Fruit fly (Drosophila melanogaster) whole organism, embryonic: ENCODE results near the gene MTPAP.
A peak's percentile ranks its signal among the peaks of the same experiment; 100 is the strongest.

Source experiments
- Adf1 ChIP-seq: fragments of 200-800 bp; sonication (Bioruptor generic); IDR thresholded peaks from 2 replicates; pipeline ENCODE4 v1.3.6; 2022; ENCODE audit warnings: missing biosample characterization, missing genetic modification characterization
- Atf6 ChIP-seq: fragments of 200-800 bp; sonication (Bioruptor generic); IDR thresholded peaks from 2 replicates; pipeline ENCODE4 v1.3.6; 2022; ENCODE audit warnings: missing biosample characterization, missing genetic modification characterization
- BEAF-32 ChIP-seq: fragments of 200-800 bp; sonication (Bioruptor generic); optimal IDR thresholded peaks from 3 replicates; lab custom pipeline; 2017; ENCODE audit warnings: missing biosample characterization, missing genetic modification characterization, mild to moderate bottlenecking, moderate library complexity, missing genetic modification reagents
- Bgb ChIP-seq: fragments of 200-800 bp; sonication (Bioruptor generic); IDR thresholded peaks from 2 replicates; pipeline ENCODE4 v1.3.6; 2022; ENCODE audit warnings: missing biosample characterization, missing genetic modification characterization; ENCODE audit not compliant: partially characterized antibody
- CG10147 ChIP-seq: fragments of 200-800 bp; sonication (Bioruptor generic); optimal IDR thresholded peaks from 2 replicates; lab custom pipeline; 2019; ENCODE audit warnings: missing biosample characterization, mild to moderate bottlenecking, missing genetic modification characterization, moderate library complexity
- CG10979 ChIP-seq: fragments of 200-800 bp; sonication (Bioruptor generic); optimal IDR thresholded peaks from 2 replicates; lab custom pipeline; 2018; ENCODE audit warnings: missing biosample characterization, mild to moderate bottlenecking, missing genetic modification characterization, moderate library complexity
- CG11504 ChIP-seq: fragments of 200-800 bp; sonication (Bioruptor generic); optimal IDR thresholded peaks from 3 replicates; lab custom pipeline; 2019; ENCODE audit warnings: missing biosample characterization, mild to moderate bottlenecking, missing genetic modification characterization, moderate library complexity
- CG12104 ChIP-seq: fragments of 200-800 bp; sonication (Bioruptor generic); optimal IDR thresholded peaks from 3 replicates; lab custom pipeline; 2016; ENCODE audit warnings: missing biosample characterization, missing genetic modification characterization
- CG13775 ChIP-seq: fragments of 200-800 bp; sonication (Bioruptor generic); optimal IDR thresholded peaks from 3 replicates; lab custom pipeline; 2017; ENCODE audit warnings: missing biosample characterization, mild to moderate bottlenecking, missing genetic modification characterization
- CG14710 ChIP-seq: fragments of 200-800 bp; sonication (Bioruptor generic); optimal IDR thresholded peaks from 3 replicates; lab custom pipeline; 2019; ENCODE audit warnings: missing biosample characterization, mild to moderate bottlenecking, missing genetic modification characterization, moderate library complexity
- CG1647 ChIP-seq: fragments of 200-800 bp; sonication (Bioruptor generic); optimal IDR thresholded peaks from 3 replicates; lab custom pipeline; 2016; ENCODE audit warnings: missing biosample characterization, missing genetic modification characterization
- CG16813 ChIP-seq: fragments of 200-800 bp; sonication (Bioruptor generic); IDR thresholded peaks from 3 replicates; pipeline ENCODE4 v1.3.6; 2022; ENCODE audit warnings: missing biosample characterization, missing genetic modification characterization; ENCODE audit not compliant: partially characterized antibody
- CG2116 ChIP-seq: fragments of 200-800 bp; sonication (Bioruptor generic); optimal IDR thresholded peaks from 3 replicates; lab custom pipeline; 2018; ENCODE audit warnings: missing biosample characterization, mild to moderate bottlenecking, missing genetic modification characterization
- CG3163 ChIP-seq: fragments of 200-800 bp; sonication (Bioruptor generic); optimal IDR thresholded peaks from 3 replicates; lab custom pipeline; 2016; ENCODE audit warnings: missing biosample characterization, missing genetic modification characterization
- CG6683 ChIP-seq: fragments of 200-800 bp; sonication (Bioruptor generic); optimal IDR thresholded peaks from 2 replicates; lab custom pipeline; 2017; ENCODE audit warnings: missing biosample characterization, mild to moderate bottlenecking, missing genetic modification characterization, missing genetic modification reagents
- CG6689 ChIP-seq: fragments of 200-800 bp; sonication (Bioruptor generic); IDR thresholded peaks from 2 replicates; pipeline ENCODE4 v1.3.6; 2022; ENCODE audit warnings: missing biosample characterization, missing genetic modification characterization
- CG8089 ChIP-seq: fragments of 200-800 bp; sonication (Bioruptor generic); optimal IDR thresholded peaks from 3 replicates; lab custom pipeline; 2016; ENCODE audit warnings: missing biosample characterization, missing genetic modification characterization
- CG8290 ChIP-seq, 3 experiments: fragments of 200-800 bp; sonication (Bioruptor generic); optimal IDR thresholded peaks; 2 replicates each; lab custom pipeline; 2016 to 2019; ENCODE audit warnings: missing biosample characterization in 3 of 3, missing genetic modification characterization in 3 of 3, mild to moderate bottlenecking in 2 of 3, moderate library complexity in 1 of 3
- CG8924 ChIP-seq: fragments of 200-800 bp; optimal IDR thresholded peaks from 3 replicates; lab custom pipeline; 2019; ENCODE audit warnings: missing biosample characterization, mild to moderate bottlenecking, missing genetic modification characterization, moderate library complexity
- CG9609 ChIP-seq: fragments of 200-800 bp; sonication (Bioruptor generic); optimal IDR thresholded peaks from 3 replicates; lab custom pipeline; 2016; ENCODE audit warnings: missing biosample characterization, missing genetic modification characterization
- CG9797 ChIP-seq: fragments of 200-800 bp; sonication (Bioruptor generic); optimal IDR thresholded peaks from 3 replicates; lab custom pipeline; 2018; ENCODE audit warnings: missing biosample characterization, mild to moderate bottlenecking, missing genetic modification characterization
- CTCF ChIP-seq: fragments of 200-800 bp; sonication (Bioruptor generic); optimal IDR thresholded peaks from 2 replicates; lab custom pipeline; 2017; ENCODE audit warnings: missing biosample characterization, mild to moderate bottlenecking, missing genetic modification characterization, moderate library complexity
- Dek ChIP-seq: fragments of 200-800 bp; sonication (Bioruptor generic); optimal IDR thresholded peaks from 3 replicates; lab custom pipeline; 2019; ENCODE audit warnings: missing biosample characterization, mild to moderate bottlenecking, missing genetic modification characterization, moderate library complexity
- Ets97D ChIP-seq: fragments of 200-800 bp; sonication (Bioruptor generic); optimal IDR thresholded peaks from 3 replicates; lab custom pipeline; 2016; ENCODE audit warnings: missing biosample characterization, missing genetic modification characterization
- PHDP ChIP-seq: fragments of 200-800 bp; sonication (Bioruptor generic); optimal IDR thresholded peaks from 3 replicates; lab custom pipeline; 2018; ENCODE audit warnings: missing biosample characterization, mild to moderate bottlenecking, missing genetic modification characterization, moderate library complexity
- Scr ChIP-seq: fragments of 200-800 bp; sonication (Bioruptor generic); IDR thresholded peaks from 2 replicates; pipeline ENCODE4 v1.3.6; 2022; ENCODE audit warnings: missing biosample characterization, missing genetic modification characterization; ENCODE audit not compliant: partially characterized antibody
- Trl ChIP-seq, 3 experiments: fragments of >200 bp in 2 of 3; fragments of 200-800 bp in 1 of 3; sonication (Bioruptor generic) in 1 of 3; optimal IDR thresholded peaks; 2 replicates in 1 of 3; 3 replicates in 2 of 3; lab custom pipeline; 2016 to 2017; ENCODE audit warnings: missing biosample characterization in 1 of 3, missing genetic modification characterization in 1 of 3
- YL-1 ChIP-seq: fragments of 200-800 bp; sonication (Bioruptor generic); optimal IDR thresholded peaks from 3 replicates; lab custom pipeline; 2017; ENCODE audit warnings: missing biosample characterization, mild to moderate bottlenecking, missing genetic modification characterization
- btn ChIP-seq: fragments of 200-800 bp; sonication (Bioruptor generic); optimal IDR thresholded peaks from 2 replicates; lab custom pipeline; 2016; ENCODE audit warnings: missing biosample characterization, missing genetic modification characterization
- crp ChIP-seq, 2 experiments: fragments of 200-800 bp; sonication (Bioruptor generic); optimal IDR thresholded peaks; 2 replicates in 1 of 2; 3 replicates in 1 of 2; lab custom pipeline; 2017; ENCODE audit warnings: missing biosample characterization in 2 of 2, missing genetic modification characterization in 2 of 2, mild to moderate bottlenecking in 1 of 2, moderate library complexity in 1 of 2
- dmrt11E ChIP-seq: fragments of 200-800 bp; sonication (Bioruptor generic); optimal IDR thresholded peaks from 3 replicates; lab custom pipeline; 2018; ENCODE audit warnings: missing biosample characterization, mild to moderate bottlenecking, missing genetic modification characterization, moderate library complexity
- dysf ChIP-seq: fragments of 200-800 bp; sonication (Bioruptor generic); IDR thresholded peaks from 3 replicates; pipeline ENCODE4 v1.3.6; 2022; ENCODE audit warnings: missing biosample characterization, missing genetic modification characterization
- ems ChIP-seq: fragments of 200-800 bp; sonication (Bioruptor generic); optimal IDR thresholded peaks from 3 replicates; lab custom pipeline; 2016; ENCODE audit warnings: missing biosample characterization, missing genetic modification characterization
- esg ChIP-seq: fragments of 200-800 bp; sonication (Bioruptor generic); conservative IDR thresholded peaks from 2 replicates; pipeline ENCODE4 v1.3.6; 2022; ENCODE audit warnings: missing biosample characterization, missing genetic modification characterization
- ewg ChIP-seq: fragments of 200-800 bp; sonication (Bioruptor generic); optimal IDR thresholded peaks from 3 replicates; lab custom pipeline; 2017; ENCODE audit warnings: mild to moderate bottlenecking, missing biosample characterization, missing genetic modification reagents, missing genetic modification characterization
- fd3F ChIP-seq: fragments of 200-800 bp; sonication (Bioruptor generic); optimal IDR thresholded peaks from 2 replicates; lab custom pipeline; 2018; ENCODE audit warnings: missing biosample characterization, mild to moderate bottlenecking, missing genetic modification characterization, moderate library complexity
- grn ChIP-seq: fragments of 200-800 bp; sonication (Bioruptor generic); optimal IDR thresholded peaks from 3 replicates; lab custom pipeline; 2017; ENCODE audit warnings: missing biosample characterization, missing genetic modification characterization
- hbn ChIP-seq: fragments of 200-800 bp; sonication (Bioruptor generic); IDR thresholded peaks from 2 replicates; pipeline ENCODE4 v1.3.6; 2022; ENCODE audit warnings: missing biosample characterization, missing genetic modification characterization; ENCODE audit not compliant: partially characterized antibody
- lilli ChIP-seq: fragments of 200-800 bp; sonication (Bioruptor generic); optimal IDR thresholded peaks from 3 replicates; lab custom pipeline; 2016; ENCODE audit warnings: missing biosample characterization, missing genetic modification characterization
- pan ChIP-seq, 4 experiments: fragments of >200 bp in 3 of 4; fragments of 200-800 bp in 1 of 4; sonication (Bioruptor generic) in 1 of 4; optimal IDR thresholded peaks in 3 of 4; IDR thresholded peaks in 1 of 4; 2 replicates each; pipeline versions ENCODE4 v1.3.6 to Lab custom; 2017 to 2022; ENCODE audit warnings: missing biosample characterization in 2 of 4, missing genetic modification characterization in 2 of 4, mixed read lengths in 1 of 4
- pnt ChIP-seq: fragments of 200-800 bp; sonication (Bioruptor generic); optimal IDR thresholded peaks from 3 replicates; lab custom pipeline; 2016; ENCODE audit warnings: missing biosample characterization, missing genetic modification characterization
- pzg ChIP-seq: fragments of 200-800 bp; sonication (Bioruptor generic); optimal IDR thresholded peaks from 3 replicates; lab custom pipeline; 2018; ENCODE audit warnings: missing biosample characterization, mild to moderate bottlenecking, missing genetic modification characterization, moderate library complexity
- sens ChIP-seq: fragments of 200-800 bp; sonication (Bioruptor generic); peaks from one replicate; lab custom pipeline; 2016; ENCODE audit warnings: missing biosample characterization, missing genetic modification characterization
- sima ChIP-seq: fragments of 200-800 bp; sonication (Bioruptor generic); optimal IDR thresholded peaks from 2 replicates; lab custom pipeline; 2016; ENCODE audit warnings: missing biosample characterization, missing genetic modification characterization
- stwl ChIP-seq: fragments of 200-800 bp; sonication (Bioruptor generic); optimal IDR thresholded peaks from 3 replicates; lab custom pipeline; 2018; ENCODE audit warnings: missing biosample characterization, mild to moderate bottlenecking, missing genetic modification characterization, moderate library complexity
- sug ChIP-seq: fragments of 200-800 bp; optimal IDR thresholded peaks from 2 replicates; lab custom pipeline; 2019; ENCODE audit warnings: missing biosample characterization, mild to moderate bottlenecking, missing genetic modification characterization, moderate library complexity
- unc-4 ChIP-seq: fragments of 200-800 bp; sonication (Bioruptor generic); IDR thresholded peaks from 2 replicates; pipeline ENCODE4 v1.3.6; 2022; ENCODE audit warnings: missing biosample characterization, missing genetic modification characterization; ENCODE audit not compliant: partially characterized antibody
- vnd ChIP-seq: fragments of 200-800 bp; sonication (Bioruptor generic); IDR thresholded peaks from 3 replicates; pipeline ENCODE4 v1.3.6; 2022; ENCODE audit warnings: missing biosample characterization, missing genetic modification characterization; ENCODE audit not compliant: partially characterized antibody
- zfh2 ChIP-seq: fragments of 200-800 bp; sonication (Bioruptor generic); optimal IDR thresholded peaks from 2 replicates; lab custom pipeline; 2016; ENCODE audit warnings: missing biosample characterization, missing genetic modification characterization

The MTPAP gene

dm6 chrX:1349255-1349654, at the start of gene MTPAP:
TSS of gene MTPAP (minus strand) at chrX:1349357.
- TF ChIP-seq pzg (peak; percentile 49), ewg (GFP tag; lab: Kevin White, UChicago) (no peak), Dek (tag; lab: Kevin White, UChicago) (no peak), Adf1 (GFP tag; lab: Robert Waterston, UW) (no peak), CG9609 (no peak), BEAF-32 (GFP tag; lab: Kevin White, UChicago) (peak; percentile 68), CG6683 (no peak), YL-1 (peak; percentile 55), CG8924 (tag; lab: Kevin White, UChicago) (no peak), Atf6 (peak; percentile 29; the same call in 1 of the 2 replicates), CG8089 (no peak), CG9797 (GFP tag; lab: Kevin White, UChicago) (peak; percentile 7), esg (no peak), CG10147 (no peak), Bgb (GFP tag; lab: Robert Waterston, UW) (peak; percentile 42; the same call in 1 of the 2 replicates), sug (tag; lab: Kevin White, UChicago) (peak; percentile 37), CG2116 (peak; percentile 81), crp (GFP tag; optimal IDR thresholded peaks at IDR 0.05; lab: Kevin White, UChicago) (peak in 1 of 2 experiments; percentile 22), CG3163 (GFP tag; lab: Kevin White, UChicago) (peak; percentile 1), CG10979 (tag; lab: Kevin White, UChicago) (peak; percentile 16), grn (GFP tag; lab: Kevin White, UChicago) (no peak), stwl (tag; lab: Kevin White, UChicago) (peak; percentile 20), dmrt11E (tag; lab: Kevin White, UChicago) (peak; percentile 10), hbn (GFP tag; lab: Robert Waterston, UW) (peak; percentile 52; the same call in 1 of the 2 replicates), CG13775 (GFP tag; lab: Kevin White, UChicago) (peak; percentile 35), Ets97D (GFP tag; lab: Kevin White, UChicago) (peak; percentile 1), unc-4 (GFP tag; lab: Robert Waterston, UW) (peak; percentile 60), PHDP (tag; lab: Kevin White, UChicago) (no peak), CG12104 (no peak), pnt (GFP tag; lab: Kevin White, UChicago) (no peak), CG14710 (peak; percentile 57), CG6689 (GFP tag; lab: Robert Waterston, UW) (no peak), CG16813 (peak; percentile 67), ems (GFP tag; lab: Kevin White, UChicago) (peak; percentile 4), Scr (GFP tag; lab: Robert Waterston, UW) (peak; percentile 70), btn (no peak), zfh2 (GFP tag; lab: Kevin White, UChicago) (peak; percentile 24), CG1647 (no peak), sima (GFP tag; lab: Kevin White, UChicago) (no peak), fd3F (GFP tag; lab: Kevin White, UChicago) (no peak), sens (GFP tag; lab: Kevin White, UChicago) (peak; percentile 81), lilli (GFP tag; lab: Kevin White, UChicago) (peak; percentile 44), CG8290 (GFP tag; optimal IDR thresholded peaks at IDR 0.05; lab: Kevin White, UChicago) (no peak), CG8290 (tag; optimal IDR thresholded peaks at IDR 0.05; lab: Kevin White, UChicago) (no peak), Trl (optimal IDR thresholded peaks at IDR 0.05; lab: Kevin White, UChicago) (no peak), Trl (GFP tag; optimal IDR thresholded peaks at IDR 0.05; lab: Kevin White, UChicago) (peak; percentile 17), vnd (peak; percentile 64; the same call in 2 of the 3 replicates), CG11504 (tag; lab: Kevin White, UChicago) (no peak), pan (optimal IDR thresholded peaks at IDR 0.05; lab: Kevin White, UChicago) (no peak), pan (GFP tag; optimal IDR thresholded peaks at IDR 0.05 in 1 of 2, IDR thresholded peaks at IDR 0.05 in 1 of 2) (no peak), dysf (GFP tag; lab: Robert Waterston, UW) (no peak), CTCF (peak; percentile 61)
